Fruit fly (Drosophila melanogaster): ENCODE data around the gene Mst98Cb.

Mst98Cb gene

DNA sequence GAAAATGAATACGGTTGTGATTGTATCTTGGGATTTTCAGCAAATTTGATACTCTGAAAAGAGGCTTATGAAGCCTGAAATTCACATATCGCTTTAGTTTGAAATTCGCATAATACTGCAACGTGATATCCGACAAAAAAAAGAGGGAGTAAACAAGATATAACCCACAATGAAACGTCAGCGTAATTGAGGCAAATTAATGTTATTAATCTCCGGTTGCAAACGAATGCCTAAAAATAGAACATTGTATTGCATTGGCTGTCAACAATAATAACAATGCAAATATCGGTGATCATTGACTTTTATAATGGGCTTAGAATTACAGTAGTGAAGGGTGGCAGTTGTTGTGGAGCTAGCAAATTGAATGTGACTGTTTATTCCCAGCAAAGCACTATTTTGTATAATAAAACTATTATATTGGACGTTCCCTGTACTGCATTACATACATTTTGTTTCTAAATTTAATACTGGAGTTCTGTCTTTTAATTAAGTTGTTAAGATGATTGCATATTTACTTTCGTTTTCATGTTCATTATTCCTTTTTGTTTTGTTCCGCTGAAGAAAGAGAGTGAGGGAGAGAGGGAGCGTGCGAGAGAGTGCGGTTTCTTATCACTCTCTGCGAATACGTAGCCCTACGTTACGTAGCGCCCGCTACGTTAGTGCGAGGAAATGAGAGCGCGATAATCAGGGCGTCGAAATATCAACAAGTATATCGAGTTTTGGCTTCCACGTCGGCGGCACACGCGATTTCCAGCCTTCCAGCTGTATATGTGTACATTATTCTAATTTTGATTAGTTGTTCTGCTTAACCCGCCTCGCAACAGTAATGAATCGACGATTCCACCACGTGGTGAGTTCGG lies 37.9 kb downstream of the Mst98Cb start:
- peak; percentile 87 for TF ChIP-seq Mnt (GFP tag; optimal IDR thresholded peaks at IDR 0.05)
- peak; percentile 78 for TF ChIP-seq kay (GFP tag; ENCODE audit: borderline replicate concordance)
- TF ChIP-seq CG5204 (GFP tag; optimal IDR thresholded peaks at IDR 0.05) = no peak
- TF ChIP-seq tj (GFP tag; optimal IDR thresholded peaks at IDR 0.05) = peak; percentile 91
- TF ChIP-seq toe (GFP tag; optimal IDR thresholded peaks at IDR 0.05) = no peak
- no peak for TF ChIP-seq CG7101 (tag; optimal IDR thresholded peaks at IDR 0.05)
- TF ChIP-seq CG12768 (GFP tag; optimal IDR thresholded peaks at IDR 0.05) = no peak
- peak; percentile 40 for TF ChIP-seq cic (GFP tag; optimal IDR thresholded peaks at IDR 0.05)

DNA sequence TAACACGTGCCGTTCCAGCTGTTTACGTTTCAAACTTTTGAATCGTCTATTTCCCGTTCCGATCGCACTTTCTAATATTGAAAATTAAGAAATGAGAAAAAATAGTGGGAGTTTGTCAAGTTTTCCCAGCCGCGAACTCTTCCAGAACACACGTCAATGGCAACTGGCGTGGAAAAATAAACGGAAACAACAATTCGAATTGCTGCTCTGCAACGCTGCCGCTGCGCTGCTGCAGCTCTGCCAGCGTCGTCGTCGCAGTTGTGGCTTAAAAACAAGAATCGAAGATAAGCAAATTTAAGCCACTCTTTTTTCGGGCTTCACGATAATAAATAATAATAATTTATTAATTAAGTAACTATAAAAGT lies 38.5 kb downstream of the Mst98Cb start:
- TF ChIP-seq Hr96 (GFP tag; optimal IDR thresholded peaks at IDR 0.05) (no peak), Mnt (GFP tag; optimal IDR thresholded peaks at IDR 0.05) (peak; percentile 36)

- TF ChIP-seq CG33017 (tag; optimal IDR thresholded peaks at IDR 0.05) = no peak
- TF ChIP-seq tj (GFP tag; optimal IDR thresholded peaks at IDR 0.05) = no peak
- peak; percentile 24 for TF ChIP-seq Clk (GFP tag; optimal IDR thresholded peaks at IDR 0.05)
- no peak for TF ChIP-seq ovo (GFP tag; optimal IDR thresholded peaks at IDR 0.05)
- TF ChIP-seq CG5204 (GFP tag; optimal IDR thresholded peaks at IDR 0.05) = peak; percentile 25
- peak; percentile 39 for TF ChIP-seq CG14711 (tag; optimal IDR thresholded peaks at IDR 0.05)
- no peak for TF ChIP-seq toe (GFP tag; optimal IDR thresholded peaks at IDR 0.05)
- TF ChIP-seq Mnt (GFP tag; optimal IDR thresholded peaks at IDR 0.05) = no peak
- TF ChIP-seq Hr96 (GFP tag; optimal IDR thresholded peaks at IDR 0.05) = no peak
- TF ChIP-seq CG7101 (tag; optimal IDR thresholded peaks at IDR 0.05) = peak; percentile 26
- TF ChIP-seq pad (GFP tag; optimal IDR thresholded peaks at IDR 0.05) = no peak
- TF ChIP-seq CG11617 (GFP tag; optimal IDR thresholded peaks at IDR 0.05) = peak; percentile 24
- no peak for TF ChIP-seq cnc (optimal IDR thresholded peaks at IDR 0.05)
- TF ChIP-seq CG7045 (GFP tag; optimal IDR thresholded peaks at IDR 0.05) = peak; percentile 53
- no peak for TF ChIP-seq CG1620 (GFP tag; optimal IDR thresholded peaks at IDR 0.05)
- TF ChIP-seq CG12768 (GFP tag; optimal IDR thresholded peaks at IDR 0.05) = peak; percentile 25
- peak; percentile 7 for TF ChIP-seq cic (GFP tag; optimal IDR thresholded peaks at IDR 0.05)
- TF ChIP-seq kay (GFP tag; ENCODE audit: borderline replicate concordance) = no peak
- TF ChIP-seq bab1 (GFP tag; optimal IDR thresholded peaks at IDR 0.05) = no peak
- no peak for TF ChIP-seq Crg-1 (GFP tag; optimal IDR thresholded peaks at IDR 0.05)
These were observed 39.6 kb downstream of the Mst98Cb start for dm6 chr3R:28332137-28332671.

DNA sequence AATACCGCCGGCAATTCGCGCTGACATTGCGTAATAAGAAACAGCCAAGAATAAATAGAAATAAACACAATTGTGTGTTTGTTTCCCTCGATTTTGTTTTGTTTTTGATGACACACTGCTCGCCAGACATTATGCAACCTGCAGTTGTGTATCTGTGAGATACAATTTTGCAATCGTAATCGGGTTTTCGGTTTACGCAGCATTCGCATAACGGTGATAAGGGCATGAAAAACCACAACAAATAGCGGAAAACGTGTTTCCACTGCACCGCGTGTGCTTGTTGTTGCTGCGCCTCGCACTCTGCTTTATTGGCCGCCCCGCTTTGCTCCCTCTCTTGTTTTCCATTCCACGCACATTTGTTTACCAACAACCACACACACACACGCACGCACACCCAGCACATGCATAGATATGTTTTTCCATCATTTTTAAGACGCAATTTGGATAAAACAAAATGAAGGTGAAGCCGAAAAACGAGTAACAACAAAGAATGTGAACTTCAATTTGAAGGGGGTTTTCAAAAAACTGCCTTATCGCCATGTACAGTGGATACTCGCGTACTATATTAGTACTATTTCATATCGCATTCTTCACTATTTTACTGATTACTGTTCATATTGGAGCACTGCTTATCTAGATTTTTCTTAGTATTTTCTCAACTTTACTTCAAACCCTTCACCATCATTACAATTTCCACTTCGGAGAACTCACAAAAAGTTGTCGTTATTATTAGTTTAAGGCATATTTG lies 40.2 kb downstream of the Mst98Cb start:
- TF ChIP-seq CG12768 (GFP tag; optimal IDR thresholded peaks at IDR 0.05) = no peak
- peak; percentile 99 for TF ChIP-seq tj (GFP tag; optimal IDR thresholded peaks at IDR 0.05)
- no peak for TF ChIP-seq CG5204 (GFP tag; optimal IDR thresholded peaks at IDR 0.05)
- no peak for TF ChIP-seq CG11617 (GFP tag; optimal IDR thresholded peaks at IDR 0.05)
- no peak for TF ChIP-seq ovo (GFP tag; optimal IDR thresholded peaks at IDR 0.05)
- no peak for TF ChIP-seq Clk (GFP tag; optimal IDR thresholded peaks at IDR 0.05)
- peak; percentile 33 for TF ChIP-seq Mnt (GFP tag; optimal IDR thresholded peaks at IDR 0.05)
- no peak for TF ChIP-seq cic (GFP tag; optimal IDR thresholded peaks at IDR 0.05)
- no peak for TF ChIP-seq kay (GFP tag; ENCODE audit: borderline replicate concordance)
- TF ChIP-seq CG33017 (tag; optimal IDR thresholded peaks at IDR 0.05) = no peak
- TF ChIP-seq CG7045 (GFP tag; optimal IDR thresholded peaks at IDR 0.05) = no peak
- TF ChIP-seq pad (GFP tag; optimal IDR thresholded peaks at IDR 0.05) = no peak

DNA sequence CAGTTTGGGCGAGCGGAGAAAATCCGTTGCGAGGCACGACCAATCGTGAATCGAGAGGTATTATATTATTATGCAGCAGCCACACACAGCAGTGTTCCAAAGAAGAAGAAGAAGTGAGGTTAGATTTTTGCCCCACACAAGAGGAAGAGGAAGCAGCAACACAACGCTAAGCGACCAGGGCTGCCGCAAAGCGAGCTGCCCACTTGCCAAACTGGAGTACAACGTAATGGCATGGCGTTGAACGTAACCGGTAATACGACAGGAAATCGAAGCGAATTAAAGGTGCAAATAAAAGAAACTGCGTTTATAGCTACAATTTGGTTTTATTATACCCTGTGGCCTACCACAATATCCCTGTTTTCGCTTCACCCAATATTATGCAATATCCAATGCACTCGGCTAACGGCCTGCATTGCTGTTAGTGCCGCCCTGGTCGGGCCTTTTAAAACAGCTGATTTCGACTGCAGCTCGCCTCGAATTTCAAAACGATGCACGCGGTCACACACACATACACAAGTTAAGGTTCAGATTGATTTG lies 42.9 kb downstream of the Mst98Cb start:
- TF ChIP-seq tj (GFP tag; optimal IDR thresholded peaks at IDR 0.05) = peak; percentile 75
- TF ChIP-seq Clk (GFP tag; optimal IDR thresholded peaks at IDR 0.05) = peak; percentile 79
- TF ChIP-seq toe (GFP tag; optimal IDR thresholded peaks at IDR 0.05) = peak; percentile 92
- TF ChIP-seq CG7101 (tag; optimal IDR thresholded peaks at IDR 0.05) = peak; percentile 77
- TF ChIP-seq cnc (optimal IDR thresholded peaks at IDR 0.05) = no peak
- TF ChIP-seq CG7045 (GFP tag; optimal IDR thresholded peaks at IDR 0.05) = peak; percentile 85
- peak; percentile 88 for TF ChIP-seq ovo (GFP tag; optimal IDR thresholded peaks at IDR 0.05)
- peak; percentile 87 for TF ChIP-seq CG1620 (GFP tag; optimal IDR thresholded peaks at IDR 0.05)
- peak; percentile 83 for TF ChIP-seq CG11617 (GFP tag; optimal IDR thresholded peaks at IDR 0.05)
- TF ChIP-seq CG33017 (tag; optimal IDR thresholded peaks at IDR 0.05) = peak; percentile 64
- peak; percentile 90 for TF ChIP-seq Hr96 (GFP tag; optimal IDR thresholded peaks at IDR 0.05)
- TF ChIP-seq cic (GFP tag; optimal IDR thresholded peaks at IDR 0.05) = peak; percentile 76
- TF ChIP-seq CG12768 (GFP tag; optimal IDR thresholded peaks at IDR 0.05) = peak; percentile 86
- TF ChIP-seq Crg-1 (GFP tag; optimal IDR thresholded peaks at IDR 0.05) = peak; percentile 69
- no peak for TF ChIP-seq kay (GFP tag; ENCODE audit: borderline replicate concordance)
- peak; percentile 89 for TF ChIP-seq Mnt (GFP tag; optimal IDR thresholded peaks at IDR 0.05)
- TF ChIP-seq CG5204 (GFP tag; optimal IDR thresholded peaks at IDR 0.05) = peak; percentile 90
- peak; percentile 74 for TF ChIP-seq bab1 (GFP tag; optimal IDR thresholded peaks at IDR 0.05)
- TF ChIP-seq CG14711 (tag; optimal IDR thresholded peaks at IDR 0.05) = peak; percentile 54
- peak; percentile 69 for TF ChIP-seq pad (GFP tag; optimal IDR thresholded peaks at IDR 0.05)
